Worm (Caenorhabditis elegans) whole organism, L3 larva: ENCODE data around the gene clec-231.

ENCODE experiments used
- ama-1 ChIP-seq: fragments of 150-350 bp; optimal IDR thresholded peaks from 2 replicates; lab custom pipeline; 2018
- jun-1 ChIP-seq: fragments of 150-350 bp; optimal IDR thresholded peaks from 2 replicates; lab custom pipeline; 2014; ENCODE audit warnings: missing biosample characterization, missing genetic modification reagents, missing genetic modification characterization
- nhr-12 ChIP-seq: fragments of 150-350 bp; optimal IDR thresholded peaks from 2 replicates; lab custom pipeline; 2014; ENCODE audit warnings: missing biosample characterization, missing genetic modification characterization
- nhr-25 ChIP-seq: sonication (generic microtip); optimal IDR thresholded peaks from 2 replicates; lab custom pipeline; 2017; ENCODE audit warnings: missing biosample characterization, missing genetic modification characterization
- nhr-77 ChIP-seq: fragments of 150-350 bp; optimal IDR thresholded peaks from 2 replicates; lab custom pipeline; 2014; ENCODE audit warnings: missing biosample characterization, missing genetic modification characterization
- skn-1 ChIP-seq: fragments of 150-350 bp; optimal IDR thresholded peaks from 2 replicates; lab custom pipeline; 2014; ENCODE audit warnings: missing biosample characterization, missing genetic modification characterization
- tbx-2 ChIP-seq: sonication (generic microtip); optimal IDR thresholded peaks from 2 replicates; lab custom pipeline; 2016; ENCODE audit warnings: mild to moderate bottlenecking, missing genetic modification characterization, missing compliant biosample characterization
- unc-39 ChIP-seq: sonication (generic microtip); optimal IDR thresholded peaks from 4 replicates; lab custom pipeline; 2017; ENCODE audit warnings: missing biosample characterization, missing genetic modification characterization
- unc-62 ChIP-seq: fragments of 150-350 bp; sonication (generic microtip); optimal IDR thresholded peaks from 4 replicates; lab custom pipeline; 2014; ENCODE audit warnings: missing biosample characterization, missing genetic modification reagents, missing genetic modification characterization
- zag-1 ChIP-seq: fragments of 150-350 bp; optimal IDR thresholded peaks from 2 replicates; lab custom pipeline; 2014; ENCODE audit warnings: missing biosample characterization, missing genetic modification characterization
- ztf-11 ChIP-seq: fragments of 150-350 bp; optimal IDR thresholded peaks from 2 replicates; lab custom pipeline; 2014; ENCODE audit warnings: missing biosample characterization, missing genetic modification characterization

ce11 chrV:15380857-15381256 is 30.3 kb upstream of the clec-231 start, which contains the start of gene dhs-23:
- no peak for TF ChIP-seq zag-1 (tag; lab: Kevin White, UChicago)
- no peak for TF ChIP-seq ztf-11
- TF ChIP-seq tbx-2 (tag; lab: Kevin White, UChicago): no peak
- TF ChIP-seq jun-1 (tag; lab: Kevin White, UChicago): no peak
- TF ChIP-seq unc-39: no peak
- no peak for TF ChIP-seq ama-1 (lab: Kevin White, UChicago)
- TF ChIP-seq nhr-25 (tag; lab: Kevin White, UChicago): no peak
- no peak for TF ChIP-seq nhr-12 (tag; lab: Kevin White, UChicago)
- TF ChIP-seq nhr-77 (tag; lab: Kevin White, UChicago): no peak
- TF ChIP-seq unc-62 (GFP tag; lab: Kevin White, UChicago): no peak
- TF ChIP-seq skn-1 (tag; lab: Kevin White, UChicago): no peak
